Worm (Caenorhabditis elegans): ENCODE results near the gene F14H12.7.
"Not testable (repeated sequence)": the region's sequence is repeated elsewhere in the genome, so short reads cannot be mapped to it uniquely, and the experiment has no call there.

F14H12.7 gene

ce11 chrX:4343915-4344314, 18.5 kb downstream of the F14H12.7 start, which contains the start of gene F14H12.3:
Gene F14H12.3 (plus strand): TSS chrX:4344215.
- TF ChIP-seq elt-1 (tag; optimal IDR thresholded peaks at IDR 0.05; ENCODE audit: borderline replicate concordance, insufficient read depth), result no peak
- no peak for TF ChIP-seq zip-8 (tag; optimal IDR thresholded peaks at IDR 0.05)
- TF ChIP-seq lin-13 (tag; optimal IDR thresholded peaks at IDR 0.05), result no peak
- TF ChIP-seq ceh-39 (tag; optimal IDR thresholded peaks at IDR 0.05), result no peak
- no peak for TF ChIP-seq bed-3 (GFP tag; optimal IDR thresholded peaks at IDR 0.05)
- TF ChIP-seq lsy-2 (tag; optimal IDR thresholded peaks at IDR 0.05), result no peak
- no peak for TF ChIP-seq mls-2 (tag; optimal IDR thresholded peaks at IDR 0.05)
- TF ChIP-seq nhr-2 (tag; optimal IDR thresholded peaks at IDR 0.05), result no peak
- TF ChIP-seq tbx-8 (GFP tag; optimal IDR thresholded peaks at IDR 0.05), result no peak
- no peak for TF ChIP-seq ham-2 (GFP tag; optimal IDR thresholded peaks at IDR 0.05)
- no peak for TF ChIP-seq unc-62 (GFP tag; optimal IDR thresholded peaks at IDR 0.05)
- no peak for TF ChIP-seq sem-2 (GFP tag; optimal IDR thresholded peaks at IDR 0.05)

- TF ChIP-seq elt-1 (tag; optimal IDR thresholded peaks at IDR 0.05; ENCODE audit: borderline replicate concordance, insufficient read depth) (no peak), bed-3 (GFP tag; optimal IDR thresholded peaks at IDR 0.05) (no peak), M03D4.4 (tag; optimal IDR thresholded peaks at IDR 0.05) (no peak), ces-1 (GFP tag; optimal IDR thresholded peaks at IDR 0.05) (no peak), ztf-11 (tag; optimal IDR thresholded peaks at IDR 0.05) (no peak), cnd-1 (tag; optimal IDR thresholded peaks at IDR 0.05) (no peak), nhr-28 (tag; optimal IDR thresholded peaks at IDR 0.05) (no peak), lsy-2 (tag; optimal IDR thresholded peaks at IDR 0.05) (no peak), ham-2 (GFP tag; optimal IDR thresholded peaks at IDR 0.05) (no peak), pha-4 (tag; optimal IDR thresholded peaks at IDR 0.05) (no peak), nhr-12 (tag; optimal IDR thresholded peaks at IDR 0.05) (no peak), nhr-237 (tag; optimal IDR thresholded peaks at IDR 0.05) (no peak), mep-1 (tag; optimal IDR thresholded peaks at IDR 0.05) (no peak), sptf-1 (tag; optimal IDR thresholded peaks at IDR 0.05) (no peak), snpc-4 (tag; optimal IDR thresholded peaks at IDR 0.05) (no peak), ceh-39 (tag; optimal IDR thresholded peaks at IDR 0.05) (no peak), elt-3 (tag; optimal IDR thresholded peaks at IDR 0.05) (no peak), flh-1 (GFP tag; optimal IDR thresholded peaks at IDR 0.05) (no peak), nhr-76 (tag; optimal IDR thresholded peaks at IDR 0.05) (no peak), zip-8 (tag; optimal IDR thresholded peaks at IDR 0.05) (no peak)
Measured at ce11 chrX:4342730-4343129, 19.7 kb downstream of the F14H12.7 start.

ce11 chrX:4339332-4339731, 23.1 kb downstream of the F14H12.7 start, which contains the start of gene cst-1:
Gene cst-1 (plus strand): TSS chrX:4339632.
- not testable (repeated sequence) for TF ChIP-seq mep-1 (tag; optimal IDR thresholded peaks at IDR 0.05); elt-3 (tag; optimal IDR thresholded peaks at IDR 0.05); flh-1 (GFP tag; optimal IDR thresholded peaks at IDR 0.05)

- not testable (repeated sequence) for TF ChIP-seq mls-2, nhr-237, sptf-1 (tag; optimal IDR thresholded peaks at IDR 0.05)
Measured at ce11 chrX:4335950-4336349, 26.5 kb downstream of the F14H12.7 start, which contains the start of gene cst-2. Gene cst-2 (minus strand): TSS chrX:4336050.

- TF ChIP-seq mep-1, M03D4.4, nhr-2 (tag; optimal IDR thresholded peaks at IDR 0.05): not testable (repeated sequence)
Measured at ce11 chrX:4332305-4332704, 30.1 kb downstream of the F14H12.7 start, which contains the start of gene C24A8.6. Gene C24A8.6 (minus strand): TSS chrX:4332405.

- TF ChIP-seq snpc-4 (tag; optimal IDR thresholded peaks at IDR 0.05) (no peak), hlh-1 (tag; optimal IDR thresholded peaks at IDR 0.05) (no peak), ham-2 (GFP tag; optimal IDR thresholded peaks at IDR 0.05) (no peak), unc-120 (tag; optimal IDR thresholded peaks at IDR 0.05; ENCODE audit: poor library complexity, severe bottlenecking) (no peak), ztf-11 (tag; optimal IDR thresholded peaks at IDR 0.05) (no peak), flh-1 (GFP tag; optimal IDR thresholded peaks at IDR 0.05) (no peak), M03D4.4 (tag; optimal IDR thresholded peaks at IDR 0.05) (no peak), nhr-237 (tag; optimal IDR thresholded peaks at IDR 0.05) (no peak), mls-2 (tag; optimal IDR thresholded peaks at IDR 0.05) (no peak), lin-13 (tag; optimal IDR thresholded peaks at IDR 0.05) (no peak), elt-1 (tag; optimal IDR thresholded peaks at IDR 0.05; ENCODE audit: borderline replicate concordance, insufficient read depth) (no peak), nhr-2 (tag; optimal IDR thresholded peaks at IDR 0.05) (no peak), nhr-28 (tag; optimal IDR thresholded peaks at IDR 0.05) (no peak), ceh-43 (GFP tag; optimal IDR thresholded peaks at IDR 0.05) (no peak), tbx-8 (GFP tag; optimal IDR thresholded peaks at IDR 0.05) (no peak), drap-1 (GFP tag; optimal IDR thresholded peaks at IDR 0.05) (no peak), ceh-83 (GFP tag; optimal IDR thresholded peaks at IDR 0.05) (no peak), bed-3 (GFP tag; optimal IDR thresholded peaks at IDR 0.05) (no peak)
Measured at ce11 chrX:4328816-4329215, 33.6 kb downstream of the F14H12.7 start, which contains the start of gene C24A8.5. Gene C24A8.5 (minus strand): TSS chrX:4328916.
